Fruit fly (Drosophila melanogaster) whole organism, embryonic: Measurements from ENCODE around the gene lark.

Source experiments
- Bteb2 ChIP-seq: fragments of 200-800 bp; sonication (Bioruptor generic); optimal IDR thresholded peaks from 2 replicates; lab custom pipeline; 2016; ENCODE audit warnings: missing biosample characterization, missing genetic modification characterization
- CG10274 ChIP-seq: fragments of 200-800 bp; sonication (Bioruptor generic); optimal IDR thresholded peaks from 3 replicates; lab custom pipeline; 2017; ENCODE audit warnings: missing biosample characterization, mild to moderate bottlenecking, missing genetic modification characterization
- CG10431 ChIP-seq: fragments of 200-800 bp; sonication (Bioruptor generic); optimal IDR thresholded peaks from 3 replicates; lab custom pipeline; 2018; ENCODE audit warnings: missing biosample characterization, mild to moderate bottlenecking, missing genetic modification characterization
- CG11504 ChIP-seq: fragments of 200-800 bp; sonication (Bioruptor generic); optimal IDR thresholded peaks from 3 replicates; lab custom pipeline; 2019; ENCODE audit warnings: missing biosample characterization, mild to moderate bottlenecking, missing genetic modification characterization, moderate library complexity
- CG12299 ChIP-seq: fragments of 200-800 bp; sonication (Bioruptor generic); optimal IDR thresholded peaks from 2 replicates; lab custom pipeline; 2018; ENCODE audit warnings: missing biosample characterization, mild to moderate bottlenecking, missing genetic modification characterization
- CG12769 ChIP-seq: fragments of 200-800 bp; sonication (Bioruptor generic); optimal IDR thresholded peaks from 2 replicates; lab custom pipeline; 2019; ENCODE audit warnings: missing biosample characterization, mild to moderate bottlenecking, missing genetic modification characterization, moderate library complexity
- CG1602 ChIP-seq: fragments of 200-800 bp; sonication (Bioruptor generic); optimal IDR thresholded peaks from 3 replicates; lab custom pipeline; 2016; ENCODE audit warnings: missing biosample characterization, missing genetic modification characterization
- CG2120 ChIP-seq: fragments of 200-800 bp; sonication (Bioruptor generic); optimal IDR thresholded peaks from 3 replicates; lab custom pipeline; 2016; ENCODE audit warnings: missing biosample characterization, missing genetic modification characterization
- CG31365 ChIP-seq: fragments of 200-800 bp; sonication (Bioruptor generic); optimal IDR thresholded peaks from 2 replicates; lab custom pipeline; 2018; ENCODE audit warnings: missing biosample characterization, mild to moderate bottlenecking, missing genetic modification characterization
- CG42726 ChIP-seq: fragments of 200-800 bp; sonication (Bioruptor generic); IDR thresholded peaks from 2 replicates; pipeline ENCODE4 v1.3.6; 2022; ENCODE audit warnings: missing biosample characterization, missing genetic modification characterization; ENCODE audit not compliant: partially characterized antibody
- CG4360 ChIP-seq: fragments of 200-800 bp; sonication (Bioruptor generic); IDR thresholded peaks from 2 replicates; pipeline ENCODE4 v1.3.6; 2022; ENCODE audit warnings: missing biosample characterization, missing genetic modification characterization
- CG4404 ChIP-seq: fragments of 200-800 bp; sonication (Bioruptor generic); IDR thresholded peaks from 2 replicates; pipeline ENCODE4 v1.3.6; 2022; ENCODE audit warnings: missing biosample characterization, missing genetic modification characterization
- D19B ChIP-seq: fragments of 200-800 bp; sonication (Bioruptor generic); optimal IDR thresholded peaks from 2 replicates; lab custom pipeline; 2017; ENCODE audit warnings: missing biosample characterization, mild to moderate bottlenecking, missing genetic modification characterization
- Dbx ChIP-seq: fragments of 200-800 bp; sonication (Bioruptor generic); IDR thresholded peaks from 3 replicates; pipeline ENCODE4 v1.3.6; 2022; ENCODE audit warnings: missing biosample characterization, missing genetic modification characterization
- ERR ChIP-seq: fragments of 200-800 bp; sonication (Bioruptor generic); optimal IDR thresholded peaks from 2 replicates; lab custom pipeline; 2016; ENCODE audit warnings: missing biosample characterization, missing genetic modification characterization
- Eip74EF ChIP-seq, 2 experiments: fragments of 200-800 bp in 1 of 2; fragments of >200 bp in 1 of 2; sonication (Bioruptor generic) in 1 of 2; optimal IDR thresholded peaks; 2 replicates each; lab custom pipeline; 2017 to 2019; ENCODE audit warnings: missing biosample characterization in 2 of 2, missing genetic modification characterization in 2 of 2, mild to moderate bottlenecking in 1 of 2, moderate library complexity in 1 of 2
- GATAe ChIP-seq: fragments of 200-800 bp; sonication (Bioruptor generic); conservative IDR thresholded peaks from 2 replicates; pipeline ENCODE4 v1.3.6; 2022; ENCODE audit warnings: missing biosample characterization, missing genetic modification characterization
- HLHmδ ChIP-seq: fragments of 200-800 bp; sonication (Bioruptor generic); optimal IDR thresholded peaks from 2 replicates; lab custom pipeline; 2018; ENCODE audit warnings: missing biosample characterization, mild to moderate bottlenecking, missing genetic modification characterization, moderate library complexity
- Kr ChIP-seq: fragments of 200-800 bp; sonication (Bioruptor generic); optimal IDR thresholded peaks from 2 replicates; lab custom pipeline; 2017; ENCODE audit warnings: missing biosample characterization, mild to moderate bottlenecking, missing genetic modification characterization
- Lpt ChIP-seq: fragments of >200 bp; optimal IDR thresholded peaks from 2 replicates; lab custom pipeline; 2018; ENCODE audit warnings: missing biosample characterization, missing genetic modification characterization
- MBD-R2 ChIP-seq: fragments of 200-800 bp; sonication (Bioruptor generic); IDR thresholded peaks from 2 replicates; pipeline ENCODE4 v1.3.6; 2022; ENCODE audit warnings: missing biosample characterization, missing genetic modification characterization
- NFAT ChIP-seq: fragments of 200-800 bp; sonication (Bioruptor generic); IDR thresholded peaks from 2 replicates; pipeline ENCODE4 v1.3.6; 2022; ENCODE audit warnings: missing biosample characterization, missing genetic modification characterization
- NK7.1 ChIP-seq: fragments of 200-800 bp; sonication (Bioruptor generic); optimal IDR thresholded peaks from 3 replicates; lab custom pipeline; 2016; ENCODE audit warnings: missing biosample characterization, missing genetic modification characterization
- Rx ChIP-seq: fragments of 200-800 bp; sonication (Bioruptor generic); IDR thresholded peaks from 2 replicates; pipeline ENCODE4 v1.3.6; 2022; ENCODE audit warnings: missing biosample characterization, missing genetic modification characterization
- Sox102F ChIP-seq: fragments of 200-800 bp; sonication (Bioruptor generic); optimal IDR thresholded peaks from 2 replicates; lab custom pipeline; 2018; ENCODE audit warnings: missing biosample characterization, mild to moderate bottlenecking, missing genetic modification characterization, moderate library complexity
- Tbp ChIP-seq: fragments of >200 bp; optimal IDR thresholded peaks from 2 replicates; lab custom pipeline; 2018; ENCODE audit warnings: missing biosample characterization, missing genetic modification characterization
- Xbp1 ChIP-seq: fragments of 200-800 bp; sonication (Bioruptor generic); optimal IDR thresholded peaks from 3 replicates; lab custom pipeline; 2016; ENCODE audit warnings: missing biosample characterization, mild to moderate bottlenecking, missing genetic modification characterization
- ac ChIP-seq: fragments of 200-800 bp; sonication (Bioruptor generic); optimal IDR thresholded peaks from 3 replicates; lab custom pipeline; 2017; ENCODE audit warnings: missing biosample characterization, mild to moderate bottlenecking, missing genetic modification characterization
- ara ChIP-seq: fragments of 200-800 bp; sonication (Bioruptor generic); IDR thresholded peaks from 2 replicates; pipeline ENCODE4 v1.3.6; 2022; ENCODE audit warnings: missing biosample characterization, missing genetic modification characterization
- btn ChIP-seq: fragments of 200-800 bp; sonication (Bioruptor generic); optimal IDR thresholded peaks from 2 replicates; lab custom pipeline; 2016; ENCODE audit warnings: missing biosample characterization, missing genetic modification characterization
- cad ChIP-seq: fragments of >200 bp; optimal IDR thresholded peaks from 2 replicates; lab custom pipeline; 2017; ENCODE audit warnings: missing biosample characterization, missing genetic modification characterization
- chif ChIP-seq, 2 experiments: fragments of 200-800 bp; sonication (Bioruptor generic); optimal IDR thresholded peaks; 3 replicates each; lab custom pipeline; 2016; ENCODE audit warnings: missing biosample characterization in 2 of 2, missing genetic modification characterization in 2 of 2
- chm ChIP-seq: fragments of 200-800 bp; sonication (Bioruptor generic); IDR thresholded peaks from 2 replicates; pipeline ENCODE4 v1.3.6; 2022; ENCODE audit warnings: missing biosample characterization, missing genetic modification characterization
- ci ChIP-seq: fragments of 200-800 bp; sonication (Bioruptor generic); IDR thresholded peaks from 3 replicates; pipeline ENCODE4 v1.3.6; 2022; ENCODE audit warnings: missing biosample characterization, missing genetic modification characterization
- crc ChIP-seq: fragments of 200-800 bp; sonication (Bioruptor generic); optimal IDR thresholded peaks from 2 replicates; lab custom pipeline; 2016; ENCODE audit warnings: missing biosample characterization, missing genetic modification characterization
- disco-r ChIP-seq: fragments of 200-800 bp; sonication (Bioruptor generic); optimal IDR thresholded peaks from 2 replicates; lab custom pipeline; 2016; ENCODE audit warnings: missing biosample characterization, missing genetic modification characterization
- dysf ChIP-seq: fragments of 200-800 bp; sonication (Bioruptor generic); IDR thresholded peaks from 3 replicates; pipeline ENCODE4 v1.3.6; 2022; ENCODE audit warnings: missing biosample characterization, missing genetic modification characterization
- en ChIP-seq: fragments of 200-800 bp; sonication (Bioruptor generic); optimal IDR thresholded peaks from 2 replicates; lab custom pipeline; 2016; ENCODE audit warnings: missing biosample characterization, missing genetic modification characterization
- esg ChIP-seq: fragments of 200-800 bp; sonication (Bioruptor generic); conservative IDR thresholded peaks from 2 replicates; pipeline ENCODE4 v1.3.6; 2022; ENCODE audit warnings: missing biosample characterization, missing genetic modification characterization
- fru ChIP-seq: fragments of >200 bp; optimal IDR thresholded peaks from 2 replicates; lab custom pipeline; 2017
- her ChIP-seq: fragments of 200-800 bp; sonication (Bioruptor generic); optimal IDR thresholded peaks from 2 replicates; lab custom pipeline; 2016; ENCODE audit warnings: missing biosample characterization, missing genetic modification characterization
- jigr1 ChIP-seq: fragments of 200-800 bp; sonication (Bioruptor generic); IDR thresholded peaks from 3 replicates; pipeline ENCODE4 v1.3.6; 2022; ENCODE audit warnings: missing biosample characterization, missing genetic modification characterization
- kni ChIP-seq: fragments of 200-800 bp; sonication (Bioruptor generic); optimal IDR thresholded peaks from 3 replicates; lab custom pipeline; 2017; ENCODE audit warnings: mild to moderate bottlenecking, missing biosample characterization, missing genetic modification reagents, missing genetic modification characterization
- lbe ChIP-seq: fragments of 200-800 bp; sonication (Bioruptor generic); optimal IDR thresholded peaks from 2 replicates; lab custom pipeline; 2016; ENCODE audit warnings: missing biosample characterization, mild to moderate bottlenecking, missing genetic modification characterization
- maf-S ChIP-seq: fragments of 200-800 bp; sonication (Bioruptor generic); optimal IDR thresholded peaks from 2 replicates; lab custom pipeline; 2016; ENCODE audit warnings: missing biosample characterization, missing genetic modification characterization
- nerfin-1 ChIP-seq: fragments of 200-800 bp; sonication (Bioruptor generic); optimal IDR thresholded peaks from 3 replicates; lab custom pipeline; 2019; ENCODE audit warnings: missing biosample characterization, mild to moderate bottlenecking, missing genetic modification characterization, moderate library complexity
- peb ChIP-seq: fragments of 200-800 bp; sonication (Bioruptor generic); IDR thresholded peaks from 2 replicates; pipeline ENCODE4 v1.3.6; 2022; ENCODE audit warnings: missing biosample characterization, missing genetic modification characterization
- pho ChIP-seq: fragments of 200-800 bp; sonication (Bioruptor generic); optimal IDR thresholded peaks from 2 replicates; lab custom pipeline; 2016; ENCODE audit warnings: missing biosample characterization, missing genetic modification characterization
- trh ChIP-seq: fragments of 200-800 bp; sonication (Bioruptor generic); optimal IDR thresholded peaks from 2 replicates; lab custom pipeline; 2016; ENCODE audit warnings: missing biosample characterization, missing genetic modification characterization
- ttk ChIP-seq: fragments of 200-800 bp; sonication (Bioruptor generic); IDR thresholded peaks from 2 replicates; pipeline ENCODE4 v2.1.2; 2022; ENCODE audit warnings: missing biosample characterization, missing genetic modification characterization
- tx ChIP-seq: fragments of 200-800 bp; sonication (Bioruptor generic); optimal IDR thresholded peaks from 2 replicates; lab custom pipeline; 2016; ENCODE audit warnings: missing biosample characterization, missing genetic modification characterization

Gene lark

DNA sequence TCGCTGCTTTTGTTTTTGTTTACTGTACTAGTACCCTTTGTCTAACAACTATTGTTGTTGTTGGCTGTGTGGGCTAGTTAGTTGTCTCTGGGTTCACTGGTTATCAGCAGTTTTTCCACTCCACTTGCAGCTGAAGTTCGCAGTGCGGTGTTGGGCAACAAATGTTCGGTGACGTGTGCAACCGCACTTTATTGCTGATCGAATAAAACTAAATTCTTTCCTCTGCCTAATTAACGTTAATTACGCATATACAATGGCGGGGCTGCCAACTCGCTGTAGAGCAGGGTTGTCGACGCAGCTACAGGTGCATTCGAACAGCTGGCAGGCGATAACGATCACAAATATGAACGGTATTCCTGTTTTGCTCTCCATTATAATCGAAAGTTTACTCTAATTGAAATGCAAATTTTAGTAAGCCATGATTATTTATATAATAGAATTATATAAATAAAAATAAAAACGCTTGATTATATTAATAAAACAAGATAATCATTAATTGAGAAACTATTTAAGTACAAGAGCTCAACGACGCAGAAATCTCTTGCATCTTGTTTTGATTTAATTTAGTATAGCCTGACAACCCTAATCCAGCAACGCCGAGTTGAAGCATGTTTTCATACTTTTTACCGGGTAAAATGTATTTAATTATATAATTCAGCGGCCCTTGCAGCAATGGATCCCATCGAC lies 10.4 kb upstream of the lark start, which contains the start of the genes mrva, CG42307 and mus312 (continued):
- TF ChIP-seq pho (GFP tag; lab: Kevin White, UChicago) (no peak), nerfin-1 (tag; lab: Kevin White, UChicago) (peak; percentile 81), Rx (GFP tag; lab: Robert Waterston, UW) (peak; percentile 3; the same call in 1 of the 2 replicates), ci (GFP tag; lab: Robert Waterston, UW) (peak; percentile 70; the same call in 2 of the 3 replicates), maf-S (GFP tag; lab: Kevin White, UChicago) (peak; percentile 5), NFAT (GFP tag; lab: Robert Waterston, UW) (peak; percentile 75), cad (GFP tag; lab: Kevin White, UChicago) (no peak), btn (GFP tag; lab: Kevin White, UChicago) (no peak), CG1602 (peak; percentile 81), CG11504 (peak; percentile 91), CG31365 (tag; lab: Kevin White, UChicago) (no peak), CG4360 (GFP tag; lab: Robert Waterston, UW) (peak; percentile 83), Eip74EF (GFP tag; optimal IDR thresholded peaks at IDR 0.05; lab: Kevin White, UChicago) (peak in 1 of 2 experiments; percentile 64), Kr (GFP tag; lab: Kevin White, UChicago) (no peak), fru (lab: Kevin White, UChicago) (no peak), CG10274 (GFP tag; lab: Kevin White, UChicago) (no peak), ara (peak; percentile 60; the same call in 1 of the 2 replicates), CG12769 (no peak), chif (GFP tag; optimal IDR thresholded peaks at IDR 0.05; lab: Kevin White, UChicago) (peak in 1 of 2 experiments; percentile 49), NK7.1 (GFP tag; lab: Kevin White, UChicago) (no peak), her (peak; percentile 34), crc (GFP tag; lab: Kevin White, UChicago) (no peak), CG12299 (tag; lab: Kevin White, UChicago) (peak; percentile 92), tx (GFP tag; lab: Kevin White, UChicago) (no peak), CG42726 (GFP tag; lab: Robert Waterston, UW) (0 out of 2 replicates have a peak, but pooled peaks have one; percentile 29), HLHmδ (peak; percentile 67), ERR (no peak), Tbp (GFP tag; lab: Kevin White, UChicago) (no peak), esg (GFP tag; lab: Robert Waterston, UW) (peak; percentile 86), en (no peak), disco-r (GFP tag; lab: Kevin White, UChicago) (no peak), Dbx (GFP tag; lab: Robert Waterston, UW) (peak; percentile 83), Xbp1 (peak; percentile 86), lbe (GFP tag; lab: Kevin White, UChicago) (peak; percentile 68), Sox102F (no peak), ac (GFP tag; lab: Kevin White, UChicago) (peak; percentile 52), CG4404 (GFP tag; lab: Robert Waterston, UW) (peak; percentile 82), dysf (peak; percentile 87), CG10431 (GFP tag; lab: Kevin White, UChicago) (peak; percentile 75), Lpt (GFP tag; lab: Kevin White, UChicago) (no peak), jigr1 (GFP tag; lab: Robert Waterston, UW) (no peak; the same call in 2 of the 3 replicates), peb (peak; percentile 49; the same call in 1 of the 2 replicates), D19B (no peak), ttk (GFP tag; lab: Robert Waterston, UW) (peak; percentile 79), chm (GFP tag; lab: Robert Waterston, UW) (peak; percentile 80), trh (GFP tag; lab: Kevin White, UChicago) (peak; percentile 32), MBD-R2 (GFP tag; lab: Robert Waterston, UW) (peak; percentile 84), CG2120 (GFP tag; lab: Kevin White, UChicago) (peak; percentile 75), Bteb2 (GFP tag; lab: Kevin White, UChicago) (peak; percentile 14), GATAe (GFP tag; lab: Robert Waterston, UW) (no peak), kni (GFP tag; lab: Kevin White, UChicago) (peak; percentile 30)
